Worm (Caenorhabditis elegans) whole organism, L4/young adult: Measurements from ENCODE around the gene rund-1.

ENCODE experiments used
- W03F9.2 ChIP-seq: fragments of 150-350 bp; optimal IDR thresholded peaks from 2 replicates; lab custom pipeline; 2014; ENCODE audit warnings: missing biosample characterization, missing genetic modification characterization
- him-1 ChIP-seq: sonication (generic microtip); optimal IDR thresholded peaks from 2 replicates; lab custom pipeline; 2016; ENCODE audit warnings: missing genotype, missing genetic modification reagents, missing genetic modification characterization, missing compliant biosample characterization

ce11 chrX:691613-692012 is 30.0 kb upstream of the rund-1 start, which contains the start of gene ncam-1:
- TF ChIP-seq him-1 (no peak), W03F9.2 (tag; lab: Kevin White, UChicago) (no peak)
